Fruit fly (Drosophila melanogaster) Kc167 (cell line): Measurements from ENCODE around the gene CRMP.

Source experiments
- Myc ChIP-seq: fragments of >200 bp; optimal IDR thresholded peaks from 2 replicates; lab custom pipeline; 2017; ENCODE audit warnings: missing external identifiers
- Sin3A ChIP-seq: fragments of >200 bp; optimal IDR thresholded peaks from 2 replicates; lab custom pipeline; 2018; ENCODE audit warnings: missing external identifiers
- h ChIP-seq: fragments of >200 bp; optimal IDR thresholded peaks from 3 replicates; lab custom pipeline; 2018; ENCODE audit warnings: missing external identifiers
- insv ChIP-seq: fragments of >200 bp; optimal IDR thresholded peaks from 3 replicates; lab custom pipeline; 2018; ENCODE audit warnings: missing external identifiers
- psq ChIP-seq: fragments of >200 bp; optimal IDR thresholded peaks from 2 replicates; lab custom pipeline; 2017; ENCODE audit warnings: missing external identifiers
- ttk ChIP-seq: sonication (Bioruptor generic); optimal IDR thresholded peaks from 2 replicates; lab custom pipeline; 2017; ENCODE audit warnings: missing external identifiers

CRMP gene

dm6 chr3R:5594878-5595277 lies 24.0 kb downstream of the CRMP start:
- TF ChIP-seq ttk (lab: Kevin White, UChicago): no peak
- TF ChIP-seq Myc (lab: Kevin White, UChicago): no peak
- no peak for TF ChIP-seq Sin3A
- no peak for TF ChIP-seq h (lab: Kevin White, UChicago)
- no peak for TF ChIP-seq insv (lab: Kevin White, UChicago)
- TF ChIP-seq psq (lab: Kevin White, UChicago): no peak

- TF ChIP-seq Myc (lab: Kevin White, UChicago) (no peak), h (lab: Kevin White, UChicago) (no peak), insv (lab: Kevin White, UChicago) (no peak), psq (lab: Kevin White, UChicago) (no peak), Sin3A (no peak), ttk (lab: Kevin White, UChicago) (no peak)
Measured at dm6 chr3R:5599521-5600360, 28.8 kb downstream of the CRMP start.

dm6 chr3R:5600361-5601043 lies 29.6 kb downstream of the CRMP start:
- TF ChIP-seq Myc (lab: Kevin White, UChicago): no peak
- no peak for TF ChIP-seq Sin3A
- no peak for TF ChIP-seq h (lab: Kevin White, UChicago)
- no peak for TF ChIP-seq insv (lab: Kevin White, UChicago)

- TF ChIP-seq ttk (lab: Kevin White, UChicago) (no peak), Sin3A (no peak), insv (lab: Kevin White, UChicago) (no peak), psq (lab: Kevin White, UChicago) (no peak), Myc (lab: Kevin White, UChicago) (no peak), h (lab: Kevin White, UChicago) (no peak)
Measured at dm6 chr3R:5601044-5601523, 30.2 kb downstream of the CRMP start, which contains the start of the genes kra and SecS. Gene kra, minus strand, starts transcription at chr3R:5601136. Gene SecS, plus strand, starts transcription at chr3R:5601433.

- no peak for TF ChIP-seq psq (lab: Kevin White, UChicago)
- TF ChIP-seq insv (lab: Kevin White, UChicago): no peak
- no peak for TF ChIP-seq h (lab: Kevin White, UChicago)
- no peak for TF ChIP-seq Sin3A
- no peak for TF ChIP-seq ttk (lab: Kevin White, UChicago)
- no peak for TF ChIP-seq Myc (lab: Kevin White, UChicago)
Measured at dm6 chr3R:5606477-5606876, 35.6 kb downstream of the CRMP start, which contains the start of gene asl. Gene asl, minus strand, starts transcription at chr3R:5606543.

dm6 chr3R:5608422-5608821 lies 37.5 kb downstream of the CRMP start:
- TF ChIP-seq h (lab: Kevin White, UChicago) (no peak), Sin3A (no peak), ttk (lab: Kevin White, UChicago) (no peak), Myc (lab: Kevin White, UChicago) (no peak), psq (lab: Kevin White, UChicago) (no peak), insv (lab: Kevin White, UChicago) (no peak)

- TF ChIP-seq ttk (lab: Kevin White, UChicago) (no peak), psq (lab: Kevin White, UChicago) (no peak), Sin3A (no peak), h (lab: Kevin White, UChicago) (no peak), Myc (lab: Kevin White, UChicago) (no peak), insv (lab: Kevin White, UChicago) (no peak)
Measured at dm6 chr3R:5610656-5611055, 39.7 kb downstream of the CRMP start.

- TF ChIP-seq insv (lab: Kevin White, UChicago) (no peak), ttk (lab: Kevin White, UChicago) (no peak), psq (lab: Kevin White, UChicago) (no peak), h (lab: Kevin White, UChicago) (no peak), Sin3A (no peak), Myc (lab: Kevin White, UChicago) (no peak)
Measured at dm6 chr3R:5611167-5611566, 40.3 kb downstream of the CRMP start.

- no peak for TF ChIP-seq h (lab: Kevin White, UChicago)
- no peak for TF ChIP-seq insv (lab: Kevin White, UChicago)
- no peak for TF ChIP-seq ttk (lab: Kevin White, UChicago)
Measured at dm6 chr3R:5611733-5612132, 40.8 kb downstream of the CRMP start.

- TF ChIP-seq insv (lab: Kevin White, UChicago) (no peak), Myc (lab: Kevin White, UChicago) (no peak), Sin3A (no peak), h (lab: Kevin White, UChicago) (no peak), ttk (lab: Kevin White, UChicago) (no peak), psq (lab: Kevin White, UChicago) (no peak)
Measured at dm6 chr3R:5612372-5613113, 41.6 kb downstream of the CRMP start, which contains the start of gene Rga. Gene Rga, minus strand, starts transcription at chr3R:5613112.

- no peak for TF ChIP-seq psq (lab: Kevin White, UChicago)
Measured at dm6 chr3R:5613114-5613443, 42.2 kb downstream of the CRMP start, which contains the start of gene Atu. Gene Atu, plus strand, starts transcription at chr3R:5613358.
